Worm (Caenorhabditis elegans): Measurements from ENCODE around the gene Y73B6A.3.

Gene Y73B6A.3

ce11 chrIV:6767240-6767639 is 27.1 kb upstream of the Y73B6A.3 start (continued):
- TF ChIP-seq madf-10 (tag; optimal IDR thresholded peaks at IDR 0.05), result no peak
- TF ChIP-seq Y67H2A.10 (GFP tag; conservative IDR thresholded peaks at IDR 0.05), result no peak
- peak; percentile 24 for TF ChIP-seq K12H6.12 (tag; optimal IDR thresholded peaks at IDR 0.05)
- no peak for TF ChIP-seq rcor-1 (GFP tag; IDR thresholded peaks at IDR 0.05)

- TF ChIP-seq snpc-4 (GFP tag; optimal IDR thresholded peaks at IDR 0.05) (no peak), snpc-4 (tag; optimal IDR thresholded peaks at IDR 0.05) (peak in 1 of 4 experiments; percentile 40), B0261.1 (tag; optimal IDR thresholded peaks at IDR 0.05) (no peak), him-1 (tag; optimal IDR thresholded peaks at IDR 0.05) (no peak), snpc-3.4 (tag; optimal IDR thresholded peaks at IDR 0.05) (peak; percentile 12), T07F8.4 (tag; optimal IDR thresholded peaks at IDR 0.05) (no peak)
Observed at ce11 chrIV:6762416-6762815, 22.3 kb upstream of the Y73B6A.3 start, which contains the start of gene spd-3. Gene spd-3 (plus strand): TSS chrIV:6762716.

DNA sequence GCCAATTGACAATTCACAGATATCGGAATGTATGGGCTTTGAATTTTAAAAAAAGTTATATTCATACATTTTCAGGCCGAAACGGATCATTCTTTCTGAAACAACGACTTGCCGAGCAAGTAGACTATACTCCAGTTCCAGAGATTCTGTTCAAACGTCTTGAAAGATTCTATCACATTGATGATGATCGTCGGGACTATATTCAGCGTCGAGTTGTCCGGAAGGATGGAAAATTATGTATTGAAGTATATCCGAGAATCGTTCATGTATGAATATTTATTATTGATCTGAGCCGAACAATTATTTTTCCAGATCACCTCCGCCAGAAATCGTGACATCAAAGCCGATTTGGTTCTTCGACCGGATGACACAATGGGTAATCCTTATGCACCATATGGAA is 17.5 kb upstream of the Y73B6A.3 start:
- TF ChIP-seq bed-2 (GFP tag; IDR thresholded peaks at IDR 0.05), result no peak
- no peak for TF ChIP-seq ztf-25 (GFP tag; IDR thresholded peaks at IDR 0.05)
- TF ChIP-seq lag-1 (GFP tag; IDR thresholded peaks at IDR 0.05), result no peak
- TF ChIP-seq attf-6 (GFP tag; IDR thresholded peaks at IDR 0.05), result no peak
- TF ChIP-seq madf-6 (GFP tag; IDR thresholded peaks at IDR 0.05), result no peak

ce11 chrIV:6757011-6757410 is 16.9 kb upstream of the Y73B6A.3 start, which contains the start of gene usp-4:
Gene usp-4 (plus strand): TSS chrIV:6757311.
- TF ChIP-seq mel-28 (tag; optimal IDR thresholded peaks at IDR 0.05; ENCODE audit: borderline replicate concordance) (no peak), lag-1 (GFP tag; IDR thresholded peaks at IDR 0.05) (no peak), ztf-3 (GFP tag; optimal IDR thresholded peaks at IDR 0.05) (no peak), nhr-120 (GFP tag; IDR thresholded peaks at IDR 0.05) (no peak), ama-1 (optimal IDR thresholded peaks at IDR 0.05) (no peak), ama-1 (GFP tag; optimal IDR thresholded peaks at IDR 0.05) (no peak), ceh-79 (tag; optimal IDR thresholded peaks at IDR 0.05) (no peak)

DNA sequence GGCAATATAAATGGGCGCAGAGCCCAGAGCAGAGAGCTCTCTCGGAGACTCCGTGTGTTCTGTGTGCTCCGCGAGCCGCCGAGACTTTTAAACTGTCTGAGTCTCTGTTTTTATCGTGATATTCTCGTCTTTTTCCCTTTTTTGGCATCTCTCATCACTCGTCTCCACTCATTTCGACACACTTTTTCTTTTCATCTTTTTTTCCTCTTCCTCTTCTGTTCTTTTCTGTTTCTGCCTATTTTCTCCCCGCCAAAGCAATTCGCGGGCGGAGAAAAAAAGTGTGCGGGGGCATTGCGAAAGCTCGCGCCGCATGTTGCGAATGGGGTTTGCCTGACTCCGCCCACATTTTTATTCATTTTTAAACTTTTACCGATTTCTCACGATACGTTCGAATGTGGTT is 16.3 kb upstream of the Y73B6A.3 start:
- peak; percentile 87 for TF ChIP-seq hsf-1 (GFP tag; IDR thresholded peaks at IDR 0.05)
- TF ChIP-seq atf-7 (tag; optimal IDR thresholded peaks at IDR 0.05), result peak; percentile 66
- peak; percentile 82 for TF ChIP-seq K11D2.4 (GFP tag; IDR thresholded peaks at IDR 0.05)
- no peak for TF ChIP-seq pha-4 (tag; optimal IDR thresholded peaks at IDR 0.05)
- TF ChIP-seq ama-1 (optimal IDR thresholded peaks at IDR 0.05), result no peak
- peak in 1 of 2 experiments; percentile 39 for TF ChIP-seq ama-1 (GFP tag; optimal IDR thresholded peaks at IDR 0.05)
- TF ChIP-seq B0035.1 (tag; optimal IDR thresholded peaks at IDR 0.05), result no peak
- TF ChIP-seq ceh-58 (GFP tag; IDR thresholded peaks at IDR 0.05), result no peak
- TF ChIP-seq him-1 (tag; optimal IDR thresholded peaks at IDR 0.05), result peak; percentile 59
- TF ChIP-seq die-1 (tag; optimal IDR thresholded peaks at IDR 0.05), result peak; percentile 77
- peak; percentile 17 for TF ChIP-seq zim-3 (tag; optimal IDR thresholded peaks at IDR 0.05)
- TF ChIP-seq nhr-80 (tag; optimal IDR thresholded peaks at IDR 0.05), result peak; percentile 85
- TF ChIP-seq cebp-2 (GFP tag; IDR thresholded peaks at IDR 0.05), result 0 out of 2 replicates have a peak, but pooled peaks have one; percentile 45
- peak; percentile 97 for TF ChIP-seq madf-8 (GFP tag; conservative IDR thresholded peaks at IDR 0.05)
- no peak for TF ChIP-seq F57C9.4 (tag; optimal IDR thresholded peaks at IDR 0.05)
- TF ChIP-seq F55B11.4 (tag; optimal IDR thresholded peaks at IDR 0.05; ENCODE audit: borderline replicate concordance, insufficient read depth), result no peak
- no peak; the same call in 1 of the 2 replicates for TF ChIP-seq Y53F4B.3 (GFP tag; IDR thresholded peaks at IDR 0.05)
- peak; percentile 83 for TF ChIP-seq madf-10 (tag; optimal IDR thresholded peaks at IDR 0.05)
- TF ChIP-seq F39B2.1 (GFP tag; IDR thresholded peaks at IDR 0.05), result peak; percentile 39; the same call in 1 of the 2 replicates
- TF ChIP-seq attf-5 (GFP tag; optimal IDR thresholded peaks at IDR 0.05), result peak; percentile 93
- TF ChIP-seq F23B12.7 (tag; optimal IDR thresholded peaks at IDR 0.05; ENCODE audit: insufficient read depth), result peak; percentile 85
- TF ChIP-seq nhr-179 (tag; optimal IDR thresholded peaks at IDR 0.05), result no peak
- peak; percentile 93 for TF ChIP-seq Y95B8A.8 (GFP tag; IDR thresholded peaks at IDR 0.05)
- peak; percentile 86; the same call in 1 of the 2 replicates for TF ChIP-seq Y79H2A.3 (GFP tag; conservative IDR thresholded peaks at IDR 0.05)
- peak; percentile 95 for TF ChIP-seq zfh-2 (GFP tag; conservative IDR thresholded peaks at IDR 0.05)
- peak; percentile 79 for TF ChIP-seq ceh-27 (GFP tag; optimal IDR thresholded peaks at IDR 0.05)

Measured in whole organism, young adult.